Fruit fly (Drosophila melanogaster): ENCODE results near the gene CG10280.

The CG10280 gene

dm6 chr3R:5998235-5998666 is 13.5 kb downstream of the CG10280 start:
- peak; percentile 47 for TF ChIP-seq CG8159 (tag; optimal IDR thresholded peaks at IDR 0.05)
- TF ChIP-seq CG9948 (tag; optimal IDR thresholded peaks at IDR 0.05): peak; percentile 15
- peak; percentile 38 for TF ChIP-seq CG8301 (tag; optimal IDR thresholded peaks at IDR 0.05)
- peak; percentile 9 for TF ChIP-seq CG17806 (tag; optimal IDR thresholded peaks at IDR 0.05)
- no peak for TF ChIP-seq CG14655 (GFP tag; optimal IDR thresholded peaks at IDR 0.05)
- peak; percentile 14 for TF ChIP-seq Pif1B (GFP tag; optimal IDR thresholded peaks at IDR 0.05)

- TF ChIP-seq CG8301 (tag; optimal IDR thresholded peaks at IDR 0.05) (no peak), CG12605 (GFP tag; IDR thresholded peaks at IDR 0.05) (no peak), CG15710 (tag; optimal IDR thresholded peaks at IDR 0.05) (no peak), CG13204 (GFP tag; optimal IDR thresholded peaks at IDR 0.05) (no peak), D1 (tag; optimal IDR thresholded peaks at IDR 0.05) (no peak), fd96Ca (GFP tag; IDR thresholded peaks at IDR 0.05) (no peak), CG34367 (tag; optimal IDR thresholded peaks at IDR 0.05) (no peak), rn (GFP tag; IDR thresholded peaks at IDR 0.05) (no peak), CG17806 (tag; optimal IDR thresholded peaks at IDR 0.05) (no peak), CG14655 (GFP tag; optimal IDR thresholded peaks at IDR 0.05) (no peak), CG8159 (tag; optimal IDR thresholded peaks at IDR 0.05) (no peak), CG10348 (GFP tag; IDR thresholded peaks at IDR 0.05) (no peak), gl (tag; optimal IDR thresholded peaks at IDR 0.05) (no peak)
Measured at dm6 chr3R:5997822-5998221, 13.9 kb downstream of the CG10280 start.

dm6 chr3R:5995381-5995780 is 16.4 kb downstream of the CG10280 start:
- TF ChIP-seq CG8159 (tag; optimal IDR thresholded peaks at IDR 0.05) (peak; percentile 14), CG17806 (tag; optimal IDR thresholded peaks at IDR 0.05) (no peak)

dm6 chr3R:5993857-5994256 is 17.9 kb downstream of the CG10280 start:
- TF ChIP-seq D1 (tag; optimal IDR thresholded peaks at IDR 0.05) (no peak), Pif1B (GFP tag; optimal IDR thresholded peaks at IDR 0.05) (no peak), CG9948 (tag; optimal IDR thresholded peaks at IDR 0.05) (peak; percentile 17), gl (tag; optimal IDR thresholded peaks at IDR 0.05) (no peak), CG15710 (tag; optimal IDR thresholded peaks at IDR 0.05) (peak; percentile 45), CG8159 (tag; optimal IDR thresholded peaks at IDR 0.05) (peak; percentile 64), EcR (GFP tag; optimal IDR thresholded peaks at IDR 0.05) (no peak), CG14655 (GFP tag; optimal IDR thresholded peaks at IDR 0.05) (peak; percentile 11), CG8301 (tag; optimal IDR thresholded peaks at IDR 0.05) (no peak)

- no peak for TF ChIP-seq D1 (tag; optimal IDR thresholded peaks at IDR 0.05)
- no peak for TF ChIP-seq CG12605 (GFP tag; IDR thresholded peaks at IDR 0.05)
- no peak for TF ChIP-seq rn (GFP tag; IDR thresholded peaks at IDR 0.05)
- TF ChIP-seq CG17806 (tag; optimal IDR thresholded peaks at IDR 0.05): no peak
- TF ChIP-seq CG34367 (tag; optimal IDR thresholded peaks at IDR 0.05): no peak
- TF ChIP-seq CG9948 (tag; optimal IDR thresholded peaks at IDR 0.05): no peak
- no peak for TF ChIP-seq Pif1A (GFP tag; optimal IDR thresholded peaks at IDR 0.05)
Measured at dm6 chr3R:5976717-5977116, 35.0 kb downstream of the CG10280 start, which contains the start of gene Obp83b. TSS of gene Obp83b (minus strand) at chr3R:5976817.

dm6 chr3R:5975145-5975544 is 36.6 kb downstream of the CG10280 start, which contains the start of gene Obp83a:
TSS of gene Obp83a (minus strand) at chr3R:5975245.
- TF ChIP-seq rn (GFP tag; IDR thresholded peaks at IDR 0.05): no peak
- TF ChIP-seq CG10348 (GFP tag; IDR thresholded peaks at IDR 0.05): no peak
- no peak for TF ChIP-seq fd96Ca (GFP tag; IDR thresholded peaks at IDR 0.05)
- no peak for TF ChIP-seq CG4496 (GFP tag; IDR thresholded peaks at IDR 0.05)
- no peak for TF ChIP-seq D1 (tag; optimal IDR thresholded peaks at IDR 0.05)

dm6 chr3R:5960887-5961286 is 50.8 kb downstream of the CG10280 start, which contains the start of gene CG11373:
TSS of gene CG11373 (minus strand) at chr3R:5960987.
- TF ChIP-seq CG17806 (tag; optimal IDR thresholded peaks at IDR 0.05) (no peak), CG9948 (tag; optimal IDR thresholded peaks at IDR 0.05) (no peak), gl (tag; optimal IDR thresholded peaks at IDR 0.05) (no peak), CG14655 (GFP tag; optimal IDR thresholded peaks at IDR 0.05) (no peak), CG10348 (GFP tag; IDR thresholded peaks at IDR 0.05) (no peak), rn (GFP tag; IDR thresholded peaks at IDR 0.05) (no peak), CG8301 (tag; optimal IDR thresholded peaks at IDR 0.05) (no peak), CG13204 (GFP tag; optimal IDR thresholded peaks at IDR 0.05) (no peak), EcR (GFP tag; optimal IDR thresholded peaks at IDR 0.05) (no peak), Pif1A (GFP tag; optimal IDR thresholded peaks at IDR 0.05) (no peak), Snoo (tag; optimal IDR thresholded peaks at IDR 0.05) (no peak), CG8159 (tag; optimal IDR thresholded peaks at IDR 0.05) (no peak), CG15710 (tag; optimal IDR thresholded peaks at IDR 0.05) (no peak), Ets98B (GFP tag; IDR thresholded peaks at IDR 0.05) (no peak), D1 (tag; optimal IDR thresholded peaks at IDR 0.05) (no peak)
